Worm (Caenorhabditis elegans): ENCODE results near the gene K03H6.5.

Gene K03H6.5

DNA sequence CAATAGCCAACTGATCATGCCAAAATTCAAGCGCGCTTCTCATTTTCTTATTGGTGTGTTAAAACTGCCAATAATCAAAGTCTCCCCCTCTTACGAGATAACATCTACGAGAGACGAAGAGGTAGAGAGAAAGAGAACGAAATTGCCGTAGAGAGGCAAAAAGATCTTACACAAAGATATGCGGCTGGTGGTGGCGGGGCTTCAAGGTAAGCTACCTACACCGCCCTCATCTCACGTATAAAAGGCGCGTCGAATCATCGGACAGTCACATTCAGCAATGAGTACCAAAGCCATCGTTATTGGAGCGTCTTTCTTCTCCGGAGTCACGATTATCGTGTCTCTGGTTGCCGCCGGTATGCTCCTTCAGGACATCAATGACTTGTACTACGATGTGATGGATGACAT is 12.2 kb upstream of the K03H6.5 start, which contains the start of gene col-107:
TSS of gene col-107 (plus strand) at position 265 of the 405 bp plus-strand sequence.
- TF ChIP-seq dve-1 (tag; optimal IDR thresholded peaks at IDR 0.05) (peak; percentile 5), nfya-1 (tag; optimal IDR thresholded peaks at IDR 0.05) (peak; percentile 7), sdc-2 (tag; optimal IDR thresholded peaks at IDR 0.05) (no peak)

DNA sequence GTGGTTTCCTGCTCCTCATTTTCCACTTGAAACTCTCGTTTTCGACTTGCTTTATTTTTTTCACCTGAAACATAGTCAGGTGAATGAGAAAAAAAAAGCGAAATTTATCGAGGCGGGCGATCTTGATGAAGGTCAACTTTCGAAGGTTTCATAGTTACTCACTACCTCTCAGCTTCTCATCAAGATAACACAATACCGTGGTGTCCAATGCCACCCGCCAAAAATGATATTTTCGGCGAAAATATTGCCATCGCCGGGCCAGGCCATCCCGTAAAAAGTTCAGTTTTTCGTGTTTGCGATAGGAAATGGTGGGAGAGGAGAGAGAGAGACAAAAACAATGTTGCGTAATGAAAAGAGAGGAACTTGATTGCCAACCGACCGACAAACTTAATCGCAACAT is 10.9 kb upstream of the K03H6.5 start:
- TF ChIP-seq ceh-6 (GFP tag; optimal IDR thresholded peaks at IDR 0.05) (no peak), sox-4 (tag; optimal IDR thresholded peaks at IDR 0.05) (no peak), zip-5 (tag; optimal IDR thresholded peaks at IDR 0.05) (no peak), fax-1 (tag; optimal IDR thresholded peaks at IDR 0.05) (no peak), syd-9 (tag; optimal IDR thresholded peaks at IDR 0.05) (no peak), ceh-19 (GFP tag; optimal IDR thresholded peaks at IDR 0.05) (no peak), lim-6 (tag; optimal IDR thresholded peaks at IDR 0.05) (no peak), sox-2 (GFP tag; IDR thresholded peaks at IDR 0.05) (no peak), K02D7.2 (tag; optimal IDR thresholded peaks at IDR 0.05) (no peak), ceh-24 (tag; optimal IDR thresholded peaks at IDR 0.05) (no peak), fkh-6 (tag; optimal IDR thresholded peaks at IDR 0.05) (no peak)

DNA sequence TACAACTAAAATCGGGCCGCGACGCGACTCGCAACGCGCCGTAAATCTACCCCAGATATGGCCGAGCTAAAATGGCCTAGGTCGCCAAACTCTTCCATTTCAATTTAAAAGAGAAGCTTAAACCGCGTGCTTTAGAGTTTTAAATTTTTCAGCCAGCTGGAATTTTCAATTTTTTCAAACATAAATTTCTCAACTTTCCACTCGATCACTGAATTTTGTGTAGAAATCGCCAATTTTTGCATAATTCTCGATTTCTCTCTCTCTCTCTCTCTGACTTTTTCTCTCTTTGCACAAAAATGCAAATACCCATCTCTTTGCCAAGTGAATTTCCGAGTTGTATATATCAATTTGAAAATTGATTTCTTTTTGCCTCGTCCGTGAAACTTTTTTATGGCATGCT is 12.8 kb downstream of the K03H6.5 start, which contains the start of gene K03H6.1:
TSS of gene K03H6.1 (plus strand) at position 301 of the 400 bp plus-strand sequence.
- no peak for TF ChIP-seq fax-1 (tag; optimal IDR thresholded peaks at IDR 0.05)
- TF ChIP-seq mec-3 (tag; optimal IDR thresholded peaks at IDR 0.05; ENCODE audit: borderline replicate concordance), result no peak
- TF ChIP-seq pha-2 (tag; optimal IDR thresholded peaks at IDR 0.05), result no peak
- no peak for TF ChIP-seq eyg-1 (tag; optimal IDR thresholded peaks at IDR 0.05)
- TF ChIP-seq hlh-8 (tag; optimal IDR thresholded peaks at IDR 0.05), result no peak
- no peak for TF ChIP-seq gmeb-2 (tag; optimal IDR thresholded peaks at IDR 0.05)
- TF ChIP-seq ceh-9 (tag; optimal IDR thresholded peaks at IDR 0.05), result no peak
- no peak for TF ChIP-seq sox-2 (GFP tag; IDR thresholded peaks at IDR 0.05)
- no peak for TF ChIP-seq unc-86 (tag; optimal IDR thresholded peaks at IDR 0.05)
- no peak for TF ChIP-seq ceh-34 (tag; optimal IDR thresholded peaks at IDR 0.05)
- TF ChIP-seq C38D4.7 (GFP tag; optimal IDR thresholded peaks at IDR 0.05), result no peak
- no peak for TF ChIP-seq fkh-10 (GFP tag; optimal IDR thresholded peaks at IDR 0.05)
- no peak for TF ChIP-seq ets-4 (tag; optimal IDR thresholded peaks at IDR 0.05)
- no peak for TF ChIP-seq lin-11 (tag; optimal IDR thresholded peaks at IDR 0.05)
- TF ChIP-seq lim-6 (tag; optimal IDR thresholded peaks at IDR 0.05), result no peak
- no peak for TF ChIP-seq tbx-7 (tag; optimal IDR thresholded peaks at IDR 0.05)
- TF ChIP-seq ttx-3 (tag; optimal IDR thresholded peaks at IDR 0.05), result no peak
- TF ChIP-seq ceh-6 (GFP tag; optimal IDR thresholded peaks at IDR 0.05), result no peak

DNA sequence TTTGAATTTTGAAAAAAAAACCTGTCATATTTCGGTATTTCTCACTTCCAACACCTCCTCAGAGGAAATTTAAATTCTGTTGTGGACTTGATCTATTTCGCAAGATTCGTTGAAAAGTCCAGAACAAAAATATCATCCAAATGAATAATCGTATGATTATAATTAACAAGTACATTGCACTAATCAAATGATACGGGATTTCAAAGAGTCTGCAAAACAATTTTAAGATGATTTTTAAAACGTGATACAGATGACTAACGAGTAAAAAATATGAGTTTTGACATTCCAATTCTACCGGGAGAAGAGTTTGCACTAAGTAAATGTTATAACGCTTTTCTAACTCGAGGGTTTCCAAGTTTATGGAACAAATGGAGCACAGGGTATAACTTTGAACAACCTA is 13.9 kb downstream of the K03H6.5 start:
- no peak for TF ChIP-seq pqm-1 (tag; optimal IDR thresholded peaks at IDR 0.05)
- no peak for TF ChIP-seq rnt-1 (tag; optimal IDR thresholded peaks at IDR 0.05)
- TF ChIP-seq ceh-48 (tag; optimal IDR thresholded peaks at IDR 0.05), result no peak
- TF ChIP-seq lin-11 (tag; optimal IDR thresholded peaks at IDR 0.05), result no peak
- no peak for TF ChIP-seq ceh-6 (GFP tag; optimal IDR thresholded peaks at IDR 0.05)
- no peak for TF ChIP-seq pha-4 (tag; optimal IDR thresholded peaks at IDR 0.05)
- no peak for TF ChIP-seq sdc-2 (tag; optimal IDR thresholded peaks at IDR 0.05)
- no peak for TF ChIP-seq C38D4.7 (GFP tag; optimal IDR thresholded peaks at IDR 0.05)
- no peak for TF ChIP-seq hlh-6 (tag; optimal IDR thresholded peaks at IDR 0.05)
- TF ChIP-seq fkh-6 (tag; optimal IDR thresholded peaks at IDR 0.05), result no peak
- TF ChIP-seq zip-5 (tag; optimal IDR thresholded peaks at IDR 0.05), result no peak
- TF ChIP-seq T23F11.4 (GFP tag; optimal IDR thresholded peaks at IDR 0.05), result no peak

DNA sequence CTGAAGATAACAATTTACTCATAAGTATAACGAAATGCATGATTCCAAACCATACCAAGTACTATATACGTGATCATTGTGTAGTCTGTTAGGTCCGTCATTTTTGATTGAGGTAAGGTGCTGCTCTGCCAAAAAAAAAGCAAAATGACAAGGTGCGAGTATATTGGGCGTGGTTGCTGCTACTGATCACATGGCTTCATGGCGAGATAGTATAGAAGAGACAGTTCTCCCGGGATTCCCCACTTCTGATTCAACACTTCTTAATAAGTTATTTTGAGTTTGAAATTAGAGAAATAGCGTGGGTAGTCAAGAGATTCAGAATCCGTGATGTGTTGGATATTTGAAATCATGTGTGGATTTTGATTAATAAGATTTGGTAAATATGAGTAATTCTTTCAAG is 15.0 kb downstream of the K03H6.5 start, which contains the start of gene K03H6.4:
TSS of gene K03H6.4 (minus strand) at position 101 of the 400 bp plus-strand sequence.
- no peak for TF ChIP-seq elt-2 (tag; optimal IDR thresholded peaks at IDR 0.05)
- TF ChIP-seq sox-4 (tag; optimal IDR thresholded peaks at IDR 0.05), result no peak
- TF ChIP-seq unc-55 (GFP tag; optimal IDR thresholded peaks at IDR 0.05), result no peak
- no peak for TF ChIP-seq dve-1 (tag; optimal IDR thresholded peaks at IDR 0.05)
- no peak for TF ChIP-seq ceh-2 (tag; optimal IDR thresholded peaks at IDR 0.05)
- TF ChIP-seq hlh-15 (tag; optimal IDR thresholded peaks at IDR 0.05), result no peak
- TF ChIP-seq ceh-14 (tag; optimal IDR thresholded peaks at IDR 0.05), result no peak
- no peak for TF ChIP-seq nhr-11 (tag; optimal IDR thresholded peaks at IDR 0.05)
- no peak for TF ChIP-seq tbx-7 (tag; optimal IDR thresholded peaks at IDR 0.05)
- no peak for TF ChIP-seq ceh-22 (tag; optimal IDR thresholded peaks at IDR 0.05)
- TF ChIP-seq hlh-13 (GFP tag; optimal IDR thresholded peaks at IDR 0.05), result no peak
- no peak for TF ChIP-seq ceh-34 (tag; optimal IDR thresholded peaks at IDR 0.05)
- no peak for TF ChIP-seq K09A11.1 (tag; optimal IDR thresholded peaks at IDR 0.05; ENCODE audit: insufficient read depth)
- no peak for TF ChIP-seq ceh-31 (tag; optimal IDR thresholded peaks at IDR 0.05)
- no peak for TF ChIP-seq dmd-4 (tag; optimal IDR thresholded peaks at IDR 0.05; ENCODE audit: borderline replicate concordance)
- TF ChIP-seq lin-11 (tag; optimal IDR thresholded peaks at IDR 0.05), result no peak
- TF ChIP-seq fkh-6 (tag; optimal IDR thresholded peaks at IDR 0.05), result no peak
- TF ChIP-seq K02D7.2 (tag; optimal IDR thresholded peaks at IDR 0.05), result no peak
